Worm (Caenorhabditis elegans) whole organism, L4 larva: ENCODE results near the gene srx-78.

ENCODE experiments used
- F10B5.3 ChIP-seq: sonication (generic microtip); optimal IDR thresholded peaks from 2 replicates; lab custom pipeline; 2016; ENCODE audit warnings: mild to moderate bottlenecking, missing genetic modification characterization, missing compliant biosample characterization
- F26F4.8 ChIP-seq: fragments of 200-800 bp; sonication (Bioruptor generic); conservative IDR thresholded peaks from 2 replicates; pipeline ENCODE4 v1.3.6; 2022; ENCODE audit warnings: missing genetic modification characterization, missing compliant biosample characterization
- F44E2.7 ChIP-seq: fragments of 200-800 bp; sonication (Bioruptor generic); IDR thresholded peaks from 2 replicates; pipeline ENCODE4 v2.1.2; 2022; ENCODE audit warnings: missing genetic modification characterization, missing compliant biosample characterization
- F49E8.2 ChIP-seq: sonication (generic microtip); optimal IDR thresholded peaks from 2 replicates; lab custom pipeline; 2016; ENCODE audit warnings: missing compliant biosample characterization, mild to moderate bottlenecking, missing genetic modification characterization, borderline replicate concordance
- R02D3.7 ChIP-seq: fragments of 150-350 bp; sonication (generic microtip); optimal IDR thresholded peaks from 3 replicates; lab custom pipeline; 2014; ENCODE audit warnings: missing biosample characterization, missing genetic modification characterization
- T20F7.1 ChIP-seq: fragments of 200-800 bp; sonication (Bioruptor generic); optimal IDR thresholded peaks from 2 replicates; lab custom pipeline; 2018; ENCODE audit warnings: mild to moderate bottlenecking, missing genetic modification characterization, missing compliant biosample characterization
- T26A8.4 ChIP-seq: fragments of 200-800 bp; sonication (Bioruptor generic); IDR thresholded peaks from 2 replicates; pipeline ENCODE4 v1.3.6; 2022; ENCODE audit warnings: missing genetic modification characterization, missing compliant biosample characterization
- Y105C5A.15 ChIP-seq: fragments of 200-800 bp; sonication (Bioruptor generic); IDR thresholded peaks from 2 replicates; pipeline ENCODE4 v1.3.6; 2022; ENCODE audit warnings: missing genetic modification characterization, missing compliant biosample characterization
- Y5F2A.4 ChIP-seq: fragments of 200-800 bp; sonication (Bioruptor generic); optimal IDR thresholded peaks from 2 replicates; lab custom pipeline; 2018; ENCODE audit warnings: mild to moderate bottlenecking, missing genetic modification characterization, missing compliant biosample characterization
- ZK337.2 ChIP-seq: fragments of 200-800 bp; sonication (Bioruptor generic); IDR thresholded peaks from 2 replicates; pipeline ENCODE4 v1.3.6; 2022; ENCODE audit warnings: missing genetic modification reagents, missing genetic modification characterization, missing compliant biosample characterization
- ZK546.5 ChIP-seq, 2 experiments: sonication (generic microtip); optimal IDR thresholded peaks; 2 replicates each; lab custom pipeline; 2017; ENCODE audit warnings: missing biosample characterization in 2 of 2, missing genetic modification characterization in 2 of 2
- aha-1 ChIP-seq: fragments of 150-350 bp; peaks from one replicate; lab custom pipeline; 2014; ENCODE audit warnings: missing biosample characterization, missing genetic modification characterization
- ama-1 ChIP-seq: fragments of 150-350 bp; optimal IDR thresholded peaks from 2 replicates; lab custom pipeline; 2014; ENCODE audit warnings: inconsistent platforms, mixed read lengths
- ceh-32 ChIP-seq: sonication (generic microtip); optimal IDR thresholded peaks from 2 replicates; lab custom pipeline; 2016; ENCODE audit warnings: mild to moderate bottlenecking, missing genetic modification characterization, missing compliant biosample characterization; ENCODE audit not compliant: poor library complexity
- ceh-44 ChIP-seq: fragments of 200-800 bp; sonication (Bioruptor generic); IDR thresholded peaks from 2 replicates; pipeline ENCODE4 v1.3.6; 2022; ENCODE audit warnings: missing genetic modification reagents, missing genetic modification characterization, missing compliant biosample characterization
- ceh-82 ChIP-seq: sonication (generic microtip); optimal IDR thresholded peaks from 2 replicates; lab custom pipeline; 2017; ENCODE audit warnings: missing biosample characterization, missing genetic modification characterization
- ctbp-1 ChIP-seq: fragments of 200-800 bp; sonication (Bioruptor generic); IDR thresholded peaks from 2 replicates; pipeline ENCODE4 v1.3.6; 2022; ENCODE audit warnings: missing genetic modification reagents, missing genetic modification characterization, missing compliant biosample characterization
- daf-12 ChIP-seq: fragments of 150-350 bp; optimal IDR thresholded peaks from 2 replicates; lab custom pipeline; 2014; ENCODE audit warnings: missing biosample characterization, missing genetic modification reagents, missing genetic modification characterization
- dmd-8 ChIP-seq: fragments of 200-800 bp; sonication (Bioruptor generic); IDR thresholded peaks from 2 replicates; pipeline ENCODE4 v1.3.6; 2022; ENCODE audit warnings: missing genetic modification characterization, missing compliant biosample characterization
- dmd-9 ChIP-seq: fragments of 200-800 bp; sonication (Bioruptor generic); IDR thresholded peaks from 2 replicates; pipeline ENCODE4 v1.3.6; 2022; ENCODE audit warnings: missing genetic modification reagents, missing genetic modification characterization, missing compliant biosample characterization
- dpl-1 ChIP-seq: fragments of 150-350 bp; optimal IDR thresholded peaks from 2 replicates; lab custom pipeline; 2014; ENCODE audit warnings: missing biosample characterization, missing genetic modification reagents, missing genetic modification characterization
- dve-1 ChIP-seq: sonication (generic microtip); optimal IDR thresholded peaks from 2 replicates; lab custom pipeline; 2017; ENCODE audit warnings: antibody characterized with exemption, mild to moderate bottlenecking, missing genetic modification characterization, missing compliant biosample characterization; ENCODE audit not compliant: insufficient read depth
- egl-43 ChIP-seq: fragments of 200-800 bp; sonication (Bioruptor generic); IDR thresholded peaks from 2 replicates; pipeline ENCODE4 v1.3.6; 2022; ENCODE audit warnings: missing genetic modification reagents, missing genetic modification characterization, missing compliant biosample characterization
- hif-1 ChIP-seq, 2 experiments: sonication (generic microtip); optimal IDR thresholded peaks; 2 replicates each; lab custom pipeline; 2016 to 2017; ENCODE audit warnings: missing compliant biosample characterization in 2 of 2, missing genetic modification characterization in 2 of 2, missing genetic modification reagents in 2 of 2, missing genotype in 2 of 2, mild to moderate bottlenecking in 1 of 2
- hlh-11 ChIP-seq: fragments of 200-800 bp; sonication (Bioruptor generic); optimal IDR thresholded peaks from 2 replicates; lab custom pipeline; 2018; ENCODE audit warnings: mild to moderate bottlenecking, missing genetic modification characterization, missing compliant biosample characterization
- hmg-1.1 ChIP-seq: fragments of 200-800 bp; sonication (Bioruptor generic); IDR thresholded peaks from 2 replicates; pipeline ENCODE4 v1.3.6; 2022; ENCODE audit warnings: missing genetic modification reagents, missing genetic modification characterization, missing compliant biosample characterization
- lim-7 ChIP-seq: fragments of 200-800 bp; sonication (Bioruptor generic); IDR thresholded peaks from 2 replicates; pipeline ENCODE4 v1.3.6; 2022; ENCODE audit warnings: missing genetic modification characterization, missing compliant biosample characterization
- lin-1 ChIP-seq: fragments of 200-800 bp; sonication (Bioruptor generic); IDR thresholded peaks from 2 replicates; pipeline ENCODE4 v1.3.6; 2022; ENCODE audit warnings: missing genetic modification reagents, missing genetic modification characterization, missing compliant biosample characterization
- lin-29 ChIP-seq: fragments of 200-800 bp; sonication (Bioruptor generic); IDR thresholded peaks from 2 replicates; pipeline ENCODE4 v1.3.6; 2022; ENCODE audit warnings: missing genetic modification reagents, missing genetic modification characterization, missing compliant biosample characterization
- lin-38 ChIP-seq: fragments of 200-800 bp; sonication (Bioruptor generic); IDR thresholded peaks from 2 replicates; pipeline ENCODE4 v1.3.6; 2022; ENCODE audit warnings: missing genetic modification reagents, missing genetic modification characterization, missing compliant biosample characterization
- lin-39 ChIP-seq: fragments of 150-350 bp; optimal IDR thresholded peaks from 2 replicates; lab custom pipeline; 2014; ENCODE audit warnings: missing biosample characterization, missing genetic modification reagents, missing genetic modification characterization
- lir-3 ChIP-seq: sonication (generic microtip); optimal IDR thresholded peaks from 2 replicates; lab custom pipeline; 2016; ENCODE audit warnings: mild to moderate bottlenecking, missing genetic modification characterization, missing compliant biosample characterization
- madf-5 ChIP-seq, 2 experiments: fragments of 200-800 bp; sonication (Bioruptor generic); IDR thresholded peaks; 2 replicates each; pipeline ENCODE4 v1.3.6; 2022; ENCODE audit warnings: missing compliant biosample characterization in 2 of 2, missing genetic modification characterization in 2 of 2
- mes-2 ChIP-seq: sonication (generic microtip); optimal IDR thresholded peaks from 2 replicates; lab custom pipeline; 2016; ENCODE audit warnings: missing genotype, mild to moderate bottlenecking, missing genetic modification characterization, missing compliant biosample characterization; ENCODE audit not compliant: poor library complexity, severe bottlenecking
- mxl-2 ChIP-seq: fragments of 200-800 bp; sonication (Bioruptor generic); conservative IDR thresholded peaks from 2 replicates; pipeline ENCODE4 v1.3.6; 2022; ENCODE audit warnings: missing genetic modification reagents, missing genetic modification characterization, missing compliant biosample characterization
- nhr-10 ChIP-seq: fragments of 150-350 bp; optimal IDR thresholded peaks from 2 replicates; lab custom pipeline; 2014; ENCODE audit warnings: missing biosample characterization, missing genetic modification characterization
- nhr-102 ChIP-seq: sonication (generic microtip); optimal IDR thresholded peaks from 2 replicates; lab custom pipeline; 2016; ENCODE audit warnings: mild to moderate bottlenecking, missing genetic modification characterization, moderate library complexity, missing compliant biosample characterization
- nhr-25 ChIP-seq: sonication (generic microtip); optimal IDR thresholded peaks from 2 replicates; lab custom pipeline; 2017; ENCODE audit warnings: missing genetic modification characterization, mild to moderate bottlenecking, missing compliant biosample characterization, antibody characterized with exemption, moderate library complexity, borderline replicate concordance; ENCODE audit not compliant: insufficient read depth
- nhr-28 ChIP-seq: fragments of 150-350 bp; optimal IDR thresholded peaks from 2 replicates; lab custom pipeline; 2014; ENCODE audit warnings: missing biosample characterization, missing genetic modification characterization
- nhr-76 ChIP-seq: fragments of 150-350 bp; optimal IDR thresholded peaks from 2 replicates; lab custom pipeline; 2014; ENCODE audit warnings: missing biosample characterization, missing genetic modification characterization
- pqm-1 ChIP-seq: sonication (generic microtip); optimal IDR thresholded peaks from 2 replicates; lab custom pipeline; 2017; ENCODE audit warnings: missing biosample characterization, missing genetic modification characterization
- rbr-2 ChIP-seq: sonication (generic microtip); optimal IDR thresholded peaks from 2 replicates; lab custom pipeline; 2016; ENCODE audit warnings: missing genotype, missing genetic modification characterization, missing compliant biosample characterization
- sdz-12 ChIP-seq: fragments of 200-800 bp; sonication (Bioruptor generic); optimal IDR thresholded peaks from 2 replicates; lab custom pipeline; 2018; ENCODE audit warnings: mild to moderate bottlenecking, missing genetic modification characterization, missing compliant biosample characterization
- snpc-4 ChIP-seq: fragments of 150-350 bp; optimal IDR thresholded peaks from 2 replicates; lab custom pipeline; 2014; ENCODE audit warnings: missing biosample characterization, missing genetic modification characterization
- spr-1 ChIP-seq: sonication (generic microtip); optimal IDR thresholded peaks from 2 replicates; lab custom pipeline; 2016; ENCODE audit warnings: mild to moderate bottlenecking, missing genetic modification characterization, missing compliant biosample characterization
- unc-130 ChIP-seq: sonication (generic microtip); optimal IDR thresholded peaks from 2 replicates; lab custom pipeline; 2016; ENCODE audit warnings: missing genetic modification reagents, missing genetic modification characterization, missing compliant biosample characterization
- unc-62 ChIP-seq, 3 experiments: fragments of 150-350 bp in 1 of 3; sonication (generic microtip); optimal IDR thresholded peaks in 2 of 3; peaks in 1 of 3; 1 replicate in 1 of 3; 2 replicates in 2 of 3; lab custom pipeline; 2014 to 2017; ENCODE audit warnings: missing biosample characterization in 3 of 3, missing genetic modification characterization in 3 of 3, missing genetic modification reagents in 3 of 3, missing genotype in 1 of 3
- vab-7 ChIP-seq: fragments of 200-800 bp; sonication (Bioruptor generic); IDR thresholded peaks from 2 replicates; pipeline ENCODE4 v1.3.6; 2022; ENCODE audit warnings: missing genetic modification reagents, missing genetic modification characterization, missing compliant biosample characterization
- zag-1 ChIP-seq: fragments of 150-350 bp; optimal IDR thresholded peaks from 2 replicates; lab custom pipeline; 2014; ENCODE audit warnings: missing biosample characterization, missing genetic modification characterization
- zfp-2 ChIP-seq: sonication (generic microtip); optimal IDR thresholded peaks from 2 replicates; lab custom pipeline; 2016; ENCODE audit warnings: mild to moderate bottlenecking, missing genetic modification characterization, missing compliant biosample characterization
- zip-2 ChIP-seq: fragments of 150-350 bp; optimal IDR thresholded peaks from 2 replicates; lab custom pipeline; 2014; ENCODE audit warnings: missing biosample characterization, missing genetic modification characterization

Gene srx-78

DNA sequence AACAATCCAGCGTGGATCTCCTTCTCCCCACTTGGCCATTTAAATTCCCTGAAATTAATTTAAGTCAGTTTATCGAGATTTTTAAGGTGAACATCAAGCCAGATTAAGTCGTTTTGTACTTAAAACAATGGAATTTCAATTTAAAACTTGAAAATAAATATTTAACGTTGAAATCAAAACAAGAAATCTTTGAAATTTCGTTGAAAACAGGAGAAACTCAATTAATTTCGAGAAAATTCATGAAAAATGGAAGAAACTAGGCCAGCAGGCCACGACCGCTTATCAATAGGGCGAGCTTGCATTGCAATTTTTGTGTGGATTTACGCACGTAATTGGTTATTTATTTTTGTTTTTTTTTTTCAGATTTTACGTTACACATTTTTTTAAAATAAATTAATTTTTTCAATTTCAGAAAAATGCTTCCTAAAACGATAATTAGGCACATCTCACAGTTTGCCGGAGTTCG is 9.5 kb upstream of the srx-78 start, which contains the start of the genes ahsa-1 and C01G10.7 (continued):
- TF ChIP-seq R02D3.7 (peak; percentile 89), F44E2.7 (GFP tag; lab: Robert Waterston, UW) (no peak), rbr-2 (peak; percentile 87), T20F7.1 (peak; percentile 87), Y105C5A.15 (GFP tag; lab: Robert Waterston, UW) (no peak), ctbp-1 (no peak), ceh-82 (no peak), lir-3 (no peak), mxl-2 (no peak), nhr-102 (tag; lab: Kevin White, UChicago) (no peak), nhr-76 (tag; lab: Kevin White, UChicago) (no peak), dmd-9 (peak; percentile 86), aha-1 (tag; lab: Kevin White, UChicago) (peak; percentile 98), nhr-28 (tag; lab: Kevin White, UChicago) (peak; percentile 64), dve-1 (tag; lab: Kevin White, UChicago) (no peak), F49E8.2 (tag; lab: Kevin White, UChicago) (peak; percentile 56), ama-1 (lab: Kevin White, UChicago) (no peak), lin-39 (no peak), dpl-1 (GFP tag; lab: Kevin White, UChicago) (peak; percentile 84), hif-1 (tag; optimal IDR thresholded peaks at IDR 0.05; lab: Kevin White, UChicago) (peak; percentile 60 to 98), pqm-1 (peak; percentile 72), dmd-8 (no peak), nhr-25 (tag; lab: Kevin White, UChicago) (no peak), hlh-11 (tag; lab: Kevin White, UChicago) (peak; percentile 74), ceh-44 (GFP tag; lab: Robert Waterston, UW) (peak; percentile 72; the same call in 1 of the 2 replicates), madf-5 (GFP tag; IDR thresholded peaks at IDR 0.05; lab: Robert Waterston, UW) (peak; percentile 45 to 64; a peak in 2 of 4 replicates), vab-7 (GFP tag; lab: Robert Waterston, UW) (peak; percentile 49; the same call in 1 of the 2 replicates), F26F4.8 (GFP tag; lab: Robert Waterston, UW) (no peak), zip-2 (tag; lab: Kevin White, UChicago) (no peak), ZK337.2 (GFP tag; lab: Robert Waterston, UW) (peak; percentile 91), spr-1 (tag; lab: Kevin White, UChicago) (peak; percentile 46), hmg-1.1 (peak; percentile 79), ZK546.5 (tag; optimal IDR thresholded peaks at IDR 0.05; lab: Kevin White, UChicago) (no peak), zag-1 (no peak), ceh-32 (no peak), unc-62 (GFP tag; optimal IDR thresholded peaks at IDR 0.05 in 1 of 2; lab: Kevin White, UChicago) (no peak), unc-62 (tag; optimal IDR thresholded peaks at IDR 0.05; lab: Kevin White, UChicago) (no peak), sdz-12 (GFP tag; lab: Kevin White, UChicago) (no peak), nhr-10 (tag; lab: Kevin White, UChicago) (peak; percentile 8), mes-2 (peak; percentile 99), lin-38 (GFP tag; lab: Robert Waterston, UW) (peak; percentile 99), lin-29 (GFP tag; lab: Robert Waterston, UW) (no peak), Y5F2A.4 (GFP tag; lab: Kevin White, UChicago) (no peak), zfp-2 (tag; lab: Kevin White, UChicago) (no peak), daf-12 (tag; lab: Kevin White, UChicago) (no peak), unc-130 (GFP tag; lab: Kevin White, UChicago) (peak; percentile 98), lim-7 (GFP tag; lab: Robert Waterston, UW) (no peak), T26A8.4 (GFP tag; lab: Robert Waterston, UW) (peak; percentile 59; the same call in 1 of the 2 replicates), lin-1 (no peak), F10B5.3 (tag; lab: Kevin White, UChicago) (no peak), egl-43 (no peak), snpc-4 (no peak)
